Worm (Caenorhabditis elegans) whole organism, midembryonic: Measurements from ENCODE around the gene ssp-32.

Source experiments
- cog-1 ChIP-seq: sonication (generic microtip); optimal IDR thresholded peaks from 2 replicates; lab custom pipeline; 2016; ENCODE audit warnings: missing genetic modification characterization, missing compliant biosample characterization
- flt-1 ChIP-seq: fragments of 200-800 bp; sonication (Bioruptor generic); IDR thresholded peaks from 2 replicates; pipeline ENCODE4 v1.3.6; 2022; ENCODE audit warnings: missing genetic modification characterization, missing compliant biosample characterization
- klf-2 ChIP-seq: fragments of 200-800 bp; sonication (Bioruptor generic); conservative IDR thresholded peaks from 2 replicates; pipeline ENCODE4 v1.3.6; 2022; ENCODE audit warnings: missing genetic modification reagents, missing genetic modification characterization, missing compliant biosample characterization
- ref-1 ChIP-seq: fragments of 200-800 bp; sonication (Bioruptor generic); conservative IDR thresholded peaks from 2 replicates; pipeline ENCODE4 v1.3.6; 2022; ENCODE audit warnings: missing genetic modification reagents, missing genetic modification characterization, missing compliant biosample characterization
- ztf-23 ChIP-seq: fragments of 200-800 bp; sonication (Bioruptor generic); IDR thresholded peaks from 2 replicates; pipeline ENCODE4 v1.3.6; 2022; ENCODE audit warnings: missing genetic modification reagents, missing genetic modification characterization, missing compliant biosample characterization
- ztf-29 ChIP-seq: fragments of 200-800 bp; sonication (Bioruptor generic); IDR thresholded peaks from 2 replicates; pipeline ENCODE4 v1.3.6; 2022; ENCODE audit warnings: missing genetic modification reagents, missing genetic modification characterization, missing compliant biosample characterization

DNA sequence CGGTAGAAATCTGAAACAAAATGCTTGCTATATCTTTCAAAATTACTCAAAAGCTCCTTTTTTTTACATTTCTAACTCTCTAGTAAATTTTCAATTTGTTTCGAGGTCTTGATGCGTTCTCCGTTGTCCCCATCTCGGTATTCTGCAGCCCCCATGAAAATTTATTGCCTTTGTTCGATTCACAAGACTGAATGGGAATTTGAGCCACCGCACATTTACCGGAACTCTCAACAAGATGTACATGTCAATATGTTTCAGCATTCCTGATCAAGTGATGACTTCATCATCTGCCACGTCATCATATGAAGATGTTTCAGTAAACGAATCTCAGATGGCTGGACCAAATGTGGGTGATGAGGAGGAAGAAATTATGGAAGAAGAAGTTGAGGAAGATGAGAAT, 25.2 kb downstream of the ssp-32 start:
- TF ChIP-seq ztf-29 (GFP tag; lab: Robert Waterston, UW): no peak
- TF ChIP-seq ref-1 (GFP tag; lab: Robert Waterston, UW): no peak
- no peak for TF ChIP-seq cog-1
- no peak for TF ChIP-seq klf-2 (GFP tag; lab: Robert Waterston, UW)
- no peak for TF ChIP-seq ztf-23 (GFP tag; lab: Robert Waterston, UW)
- TF ChIP-seq flt-1 (GFP tag; lab: Robert Waterston, UW): no peak
